Fruit fly (Drosophila melanogaster) whole organism, adult: ENCODE results near the gene X11Lbeta.

Experiments
- CG11617 ChIP-seq: fragments of 200-800 bp; sonication (Bioruptor generic); optimal IDR thresholded peaks from 2 replicates; lab custom pipeline; 2017; ENCODE audit warnings: mild to moderate bottlenecking, missing biosample characterization, missing genetic modification reagents, missing genetic modification characterization
- CG12768 ChIP-seq: fragments of 200-800 bp; sonication (Bioruptor generic); optimal IDR thresholded peaks from 2 replicates; lab custom pipeline; 2017; ENCODE audit warnings: missing biosample characterization, missing genetic modification characterization, mild to moderate bottlenecking, moderate library complexity, missing genetic modification reagents
- CG14711 ChIP-seq: fragments of 200-800 bp; sonication (Bioruptor generic); optimal IDR thresholded peaks from 2 replicates; lab custom pipeline; 2018; ENCODE audit warnings: missing biosample characterization, mild to moderate bottlenecking, missing genetic modification characterization, moderate library complexity
- CG1620 ChIP-seq: fragments of 200-800 bp; sonication (Bioruptor generic); optimal IDR thresholded peaks from 2 replicates; lab custom pipeline; 2016; ENCODE audit warnings: missing biosample characterization, missing genetic modification characterization
- CG33017 ChIP-seq: fragments of 200-800 bp; sonication (Bioruptor generic); optimal IDR thresholded peaks from 2 replicates; lab custom pipeline; 2018; ENCODE audit warnings: missing biosample characterization, mild to moderate bottlenecking, missing genetic modification characterization, moderate library complexity
- CG5204 ChIP-seq: fragments of 200-800 bp; sonication (Bioruptor generic); optimal IDR thresholded peaks from 2 replicates; lab custom pipeline; 2016; ENCODE audit warnings: missing biosample characterization, missing genetic modification characterization
- CG7045 ChIP-seq: fragments of 200-800 bp; sonication (Bioruptor generic); optimal IDR thresholded peaks from 2 replicates; lab custom pipeline; 2017; ENCODE audit warnings: missing biosample characterization, mild to moderate bottlenecking, missing genetic modification characterization
- CG7101 ChIP-seq: fragments of 200-800 bp; sonication (Bioruptor generic); optimal IDR thresholded peaks from 2 replicates; lab custom pipeline; 2018; ENCODE audit warnings: missing biosample characterization, mild to moderate bottlenecking, missing genetic modification characterization, moderate library complexity
- Clk ChIP-seq: fragments of 200-800 bp; sonication (Bioruptor generic); optimal IDR thresholded peaks from 2 replicates; lab custom pipeline; 2017; ENCODE audit warnings: missing biosample characterization, missing genetic modification characterization
- Crg-1 ChIP-seq: fragments of 200-800 bp; sonication (Bioruptor generic); optimal IDR thresholded peaks from 2 replicates; lab custom pipeline; 2016; ENCODE audit warnings: missing biosample characterization, missing genetic modification characterization
- Hr96 ChIP-seq: fragments of 200-800 bp; sonication (Bioruptor generic); optimal IDR thresholded peaks from 2 replicates; lab custom pipeline; 2016; ENCODE audit warnings: missing biosample characterization, missing genetic modification characterization
- Mnt ChIP-seq: fragments of 200-800 bp; sonication (Bioruptor generic); optimal IDR thresholded peaks from 2 replicates; lab custom pipeline; 2016; ENCODE audit warnings: missing biosample characterization, mild to moderate bottlenecking, missing genetic modification characterization
- bab1 ChIP-seq: fragments of 200-800 bp; sonication (Bioruptor generic); optimal IDR thresholded peaks from 3 replicates; lab custom pipeline; 2019; ENCODE audit warnings: missing biosample characterization, mild to moderate bottlenecking, missing genetic modification characterization, moderate library complexity
- cic ChIP-seq: fragments of 200-800 bp; sonication (Bioruptor generic); optimal IDR thresholded peaks from 2 replicates; lab custom pipeline; 2017; ENCODE audit warnings: missing biosample characterization, mild to moderate bottlenecking, missing genetic modification characterization, moderate library complexity
- cnc ChIP-seq, 2 experiments: fragments of >200 bp; optimal IDR thresholded peaks; 2 replicates each; lab custom pipeline; 2017
- kay ChIP-seq: fragments of 200-800 bp; sonication (Bioruptor generic); peaks from one replicate; lab custom pipeline; 2016; ENCODE audit warnings: missing biosample characterization, missing genetic modification characterization, borderline replicate concordance
- ovo ChIP-seq: fragments of 200-800 bp; sonication (Bioruptor generic); optimal IDR thresholded peaks from 2 replicates; lab custom pipeline; 2016; ENCODE audit warnings: missing biosample characterization, missing genetic modification characterization
- pad ChIP-seq: fragments of 200-800 bp; sonication (Bioruptor generic); optimal IDR thresholded peaks from 3 replicates; lab custom pipeline; 2017; ENCODE audit warnings: missing biosample characterization, missing genetic modification characterization, mild to moderate bottlenecking, moderate library complexity, missing genetic modification reagents
- tj ChIP-seq: fragments of 200-800 bp; sonication (Bioruptor generic); optimal IDR thresholded peaks from 3 replicates; lab custom pipeline; 2017; ENCODE audit warnings: missing biosample characterization, mild to moderate bottlenecking, missing genetic modification characterization, moderate library complexity
- toe ChIP-seq: fragments of 200-800 bp; sonication (Bioruptor generic); optimal IDR thresholded peaks from 2 replicates; lab custom pipeline; 2016; ENCODE audit warnings: missing biosample characterization, missing genetic modification characterization

The X11Lbeta gene

dm6 chrX:10729921-10730873 lies 102.7 kb downstream of the X11Lbeta start:
- no peak for TF ChIP-seq CG11617 (GFP tag; lab: Kevin White, UChicago)
- no peak for TF ChIP-seq Hr96 (GFP tag; lab: Kevin White, UChicago)
- no peak for TF ChIP-seq pad
- TF ChIP-seq Crg-1 (GFP tag; lab: Kevin White, UChicago): no peak
- no peak for TF ChIP-seq CG7101 (tag; lab: Kevin White, UChicago)
- no peak for TF ChIP-seq cnc (optimal IDR thresholded peaks at IDR 0.05; lab: Kevin White, UChicago)
- no peak for TF ChIP-seq Clk (GFP tag; lab: Kevin White, UChicago)
- TF ChIP-seq toe (GFP tag; lab: Kevin White, UChicago): no peak
- no peak for TF ChIP-seq CG33017 (tag; lab: Kevin White, UChicago)
- no peak for TF ChIP-seq CG7045 (GFP tag; lab: Kevin White, UChicago)
- no peak for TF ChIP-seq bab1 (GFP tag; lab: Kevin White, UChicago)
- TF ChIP-seq CG12768 (GFP tag; lab: Kevin White, UChicago): no peak
- no peak for TF ChIP-seq Mnt (GFP tag; lab: Kevin White, UChicago)
- no peak for TF ChIP-seq tj (GFP tag; lab: Kevin White, UChicago)
- TF ChIP-seq CG5204: no peak
- TF ChIP-seq ovo (GFP tag; lab: Kevin White, UChicago): no peak
- no peak for TF ChIP-seq kay (GFP tag; lab: Kevin White, UChicago)
- no peak for TF ChIP-seq CG14711 (tag; lab: Kevin White, UChicago)

- TF ChIP-seq CG1620 (GFP tag; lab: Kevin White, UChicago): no peak
- no peak for TF ChIP-seq CG14711 (tag; lab: Kevin White, UChicago)
- no peak for TF ChIP-seq bab1 (GFP tag; lab: Kevin White, UChicago)
- TF ChIP-seq tj (GFP tag; lab: Kevin White, UChicago): peak; percentile 18
- TF ChIP-seq CG7101 (tag; lab: Kevin White, UChicago): no peak
- no peak for TF ChIP-seq cnc (optimal IDR thresholded peaks at IDR 0.05; lab: Kevin White, UChicago)
- no peak for TF ChIP-seq toe (GFP tag; lab: Kevin White, UChicago)
- peak; percentile 16 for TF ChIP-seq pad
- no peak for TF ChIP-seq CG5204
- no peak for TF ChIP-seq Hr96 (GFP tag; lab: Kevin White, UChicago)
- no peak for TF ChIP-seq CG12768 (GFP tag; lab: Kevin White, UChicago)
Observed at dm6 chrX:10731357-10731756, 103.8 kb downstream of the X11Lbeta start.

- no peak for TF ChIP-seq cnc (optimal IDR thresholded peaks at IDR 0.05; lab: Kevin White, UChicago)
- no peak for TF ChIP-seq CG11617 (GFP tag; lab: Kevin White, UChicago)
- no peak for TF ChIP-seq CG14711 (tag; lab: Kevin White, UChicago)
- TF ChIP-seq cic (GFP tag; lab: Kevin White, UChicago): no peak
- no peak for TF ChIP-seq toe (GFP tag; lab: Kevin White, UChicago)
- no peak for TF ChIP-seq CG12768 (GFP tag; lab: Kevin White, UChicago)
Observed at dm6 chrX:10731801-10732200, 104.3 kb downstream of the X11Lbeta start.

- TF ChIP-seq Mnt (GFP tag; lab: Kevin White, UChicago) (no peak), pad (no peak), Clk (GFP tag; lab: Kevin White, UChicago) (no peak)
Observed at dm6 chrX:10732733-10733455, 105.4 kb downstream of the X11Lbeta start.

- TF ChIP-seq Mnt (GFP tag; lab: Kevin White, UChicago) (no peak), CG14711 (tag; lab: Kevin White, UChicago) (peak; percentile 60), kay (GFP tag; lab: Kevin White, UChicago) (peak; percentile 6), CG7101 (tag; lab: Kevin White, UChicago) (peak; percentile 56)
Observed at dm6 chrX:10734763-10735681, 107.5 kb downstream of the X11Lbeta start.
